Fruit fly (Drosophila melanogaster) whole organism: ENCODE results near the gene CG12012.

ENCODE experiments used
- CG8478 ChIP-seq: fragments of >200 bp; optimal IDR thresholded peaks from 2 replicates; lab custom pipeline; 2018; ENCODE audit warnings: inconsistent platforms
- Dll ChIP-seq: fragments of >200 bp; optimal IDR thresholded peaks from 2 replicates; lab custom pipeline; 2017
- EcR ChIP-seq, 2 experiments: fragments of >200 bp; optimal IDR thresholded peaks; 2 replicates each; lab custom pipeline; 2017; ENCODE audit warnings: missing biosample characterization in 2 of 2, missing genetic modification characterization in 2 of 2, missing genetic modification reagents in 2 of 2
- pan ChIP-seq: fragments of >200 bp; optimal IDR thresholded peaks from 2 replicates; lab custom pipeline; 2017
- psq ChIP-seq: fragments of >200 bp; optimal IDR thresholded peaks from 2 replicates; lab custom pipeline; 2017
- usp ChIP-seq: fragments of >200 bp; optimal IDR thresholded peaks from 2 replicates; lab custom pipeline; 2017; ENCODE audit warnings: missing biosample characterization, missing genetic modification characterization, mixed read lengths

CG12012 gene

dm6 chr3L:3387619-3388018 lies 11.1 kb downstream of the CG12012 start:
- TF ChIP-seq pan (lab: Kevin White, UChicago), result no peak
- TF ChIP-seq CG8478 (lab: Kevin White, UChicago), result no peak
- TF ChIP-seq Dll (lab: Kevin White, UChicago), result no peak

dm6 chr3L:3388708-3389665 lies 12.4 kb downstream of the CG12012 start:
- TF ChIP-seq Dll (lab: Kevin White, UChicago), result no peak
- TF ChIP-seq psq (lab: Kevin White, UChicago), result no peak
- TF ChIP-seq EcR (GFP tag; optimal IDR thresholded peaks at IDR 0.05; lab: Kevin White, UChicago), result no peak
- TF ChIP-seq CG8478 (lab: Kevin White, UChicago), result no peak
- TF ChIP-seq usp, result no peak
- TF ChIP-seq pan (lab: Kevin White, UChicago), result no peak

DNA sequence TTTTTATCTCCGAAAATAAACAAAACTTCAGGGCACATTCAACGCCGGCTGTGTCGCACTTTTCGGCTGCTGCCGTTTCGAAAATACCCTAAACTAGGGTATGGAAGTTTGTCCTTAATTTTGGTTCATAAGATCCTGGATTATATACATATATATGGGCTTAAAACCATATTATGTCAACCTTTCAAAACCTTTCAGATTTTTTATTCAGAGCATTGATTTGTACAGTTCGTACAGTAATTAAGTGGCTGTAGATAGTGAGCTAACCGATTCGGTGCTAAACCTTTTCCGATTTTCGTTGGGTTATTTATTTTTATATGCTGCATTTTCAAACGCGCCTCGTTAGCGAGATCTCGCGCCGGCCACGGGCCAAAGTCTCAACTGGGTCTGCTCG lies 13.1 kb downstream of the CG12012 start:
- TF ChIP-seq pan (lab: Kevin White, UChicago), result no peak
- no peak for TF ChIP-seq Dll (lab: Kevin White, UChicago)
- TF ChIP-seq CG8478 (lab: Kevin White, UChicago), result no peak
- TF ChIP-seq psq (lab: Kevin White, UChicago), result no peak
- TF ChIP-seq usp, result no peak
- TF ChIP-seq EcR (GFP tag; optimal IDR thresholded peaks at IDR 0.05; lab: Kevin White, UChicago), result no peak

DNA sequence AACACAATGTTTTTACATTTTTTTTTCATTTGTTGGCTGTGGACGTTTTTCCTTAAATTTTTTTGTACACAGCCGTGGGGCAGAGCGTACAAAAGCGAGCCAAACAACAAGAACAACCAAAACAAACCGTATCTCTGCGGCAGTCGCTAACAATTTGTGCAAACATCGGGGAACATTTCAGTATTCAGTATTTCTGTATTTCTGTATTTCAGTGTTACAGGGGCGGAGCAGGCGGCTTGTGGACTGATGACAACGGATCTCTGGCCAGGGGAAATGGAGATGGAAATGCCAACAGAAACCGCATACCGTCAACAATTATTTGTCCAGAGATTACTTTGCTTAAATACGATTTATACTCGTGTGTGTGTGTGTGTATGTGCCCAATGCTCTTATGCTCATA lies 14.0 kb downstream of the CG12012 start:
- no peak for TF ChIP-seq CG8478 (lab: Kevin White, UChicago)
- TF ChIP-seq psq (lab: Kevin White, UChicago), result no peak
- TF ChIP-seq pan (lab: Kevin White, UChicago), result no peak
- no peak for TF ChIP-seq Dll (lab: Kevin White, UChicago)
- no peak for TF ChIP-seq usp
- TF ChIP-seq EcR (GFP tag; optimal IDR thresholded peaks at IDR 0.05; lab: Kevin White, UChicago), result no peak

DNA sequence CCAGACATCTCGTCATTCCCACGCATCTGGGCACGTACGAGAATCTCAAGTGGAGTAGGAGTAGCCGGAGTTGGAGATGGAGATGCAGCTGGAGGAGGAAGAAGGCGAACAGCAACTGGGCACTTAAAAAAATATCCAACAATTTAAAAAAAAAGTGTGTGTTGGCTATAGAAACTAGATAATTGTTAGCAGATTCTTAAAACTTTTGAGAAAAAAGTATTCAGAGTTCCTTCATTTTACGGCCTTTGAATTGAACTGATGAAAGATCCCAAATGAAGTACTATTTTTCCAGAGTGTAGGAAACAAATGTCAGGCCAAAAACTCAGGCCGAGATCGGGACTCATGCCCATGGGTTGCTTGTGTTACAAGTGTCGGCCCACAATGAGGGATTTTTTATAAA lies 15.3 kb downstream of the CG12012 start:
- TF ChIP-seq CG8478 (lab: Kevin White, UChicago), result no peak
- no peak for TF ChIP-seq psq (lab: Kevin White, UChicago)
- no peak for TF ChIP-seq EcR (GFP tag; optimal IDR thresholded peaks at IDR 0.05; lab: Kevin White, UChicago)
- TF ChIP-seq Dll (lab: Kevin White, UChicago), result no peak
- no peak for TF ChIP-seq pan (lab: Kevin White, UChicago)
- TF ChIP-seq usp, result no peak

DNA sequence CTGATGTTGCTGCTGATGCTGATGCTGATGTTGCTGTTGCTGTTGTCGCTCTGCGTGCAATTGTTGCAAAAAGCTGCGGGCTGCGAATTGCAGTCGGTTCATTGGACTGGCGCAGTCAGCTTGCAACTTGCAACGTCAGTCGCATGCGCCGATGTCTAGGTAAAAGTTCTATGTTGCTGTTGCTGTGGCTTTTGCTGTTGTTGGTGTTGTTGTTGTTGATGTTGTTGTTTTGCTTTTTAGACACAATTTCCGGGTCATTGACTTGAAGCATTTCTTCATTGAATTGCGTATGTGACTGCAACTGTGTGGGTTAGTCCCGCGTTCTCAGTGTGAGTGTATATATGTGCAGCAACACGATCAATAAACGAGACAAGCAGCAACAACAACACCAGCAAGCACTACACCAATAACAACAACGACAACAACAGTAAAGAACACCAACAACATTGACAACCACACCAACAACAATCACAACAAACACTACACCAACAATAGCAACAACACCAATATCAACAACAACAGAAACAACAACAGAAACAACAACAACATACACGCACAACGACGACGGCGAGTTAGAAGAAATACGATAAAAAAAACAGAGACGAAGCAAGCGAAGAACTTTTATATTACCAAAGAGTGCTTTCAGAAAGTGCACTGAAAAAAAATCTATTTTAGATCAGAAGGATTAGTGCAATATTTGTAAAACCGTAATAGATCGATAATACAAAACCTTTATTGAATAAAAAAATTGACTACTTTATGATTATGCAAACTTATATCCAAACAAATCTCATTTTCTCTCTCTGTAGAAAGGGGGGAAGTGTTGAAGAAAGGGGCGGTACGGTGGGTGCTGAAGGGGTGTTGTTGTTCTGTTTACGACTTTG lies 17.6 kb downstream of the CG12012 start:
- TF ChIP-seq EcR (GFP tag; optimal IDR thresholded peaks at IDR 0.05; lab: Kevin White, UChicago), result peak in 1 of 2 experiments; percentile 94
- no peak for TF ChIP-seq Dll (lab: Kevin White, UChicago)
- TF ChIP-seq psq (lab: Kevin White, UChicago), result no peak
- no peak for TF ChIP-seq CG8478 (lab: Kevin White, UChicago)

DNA sequence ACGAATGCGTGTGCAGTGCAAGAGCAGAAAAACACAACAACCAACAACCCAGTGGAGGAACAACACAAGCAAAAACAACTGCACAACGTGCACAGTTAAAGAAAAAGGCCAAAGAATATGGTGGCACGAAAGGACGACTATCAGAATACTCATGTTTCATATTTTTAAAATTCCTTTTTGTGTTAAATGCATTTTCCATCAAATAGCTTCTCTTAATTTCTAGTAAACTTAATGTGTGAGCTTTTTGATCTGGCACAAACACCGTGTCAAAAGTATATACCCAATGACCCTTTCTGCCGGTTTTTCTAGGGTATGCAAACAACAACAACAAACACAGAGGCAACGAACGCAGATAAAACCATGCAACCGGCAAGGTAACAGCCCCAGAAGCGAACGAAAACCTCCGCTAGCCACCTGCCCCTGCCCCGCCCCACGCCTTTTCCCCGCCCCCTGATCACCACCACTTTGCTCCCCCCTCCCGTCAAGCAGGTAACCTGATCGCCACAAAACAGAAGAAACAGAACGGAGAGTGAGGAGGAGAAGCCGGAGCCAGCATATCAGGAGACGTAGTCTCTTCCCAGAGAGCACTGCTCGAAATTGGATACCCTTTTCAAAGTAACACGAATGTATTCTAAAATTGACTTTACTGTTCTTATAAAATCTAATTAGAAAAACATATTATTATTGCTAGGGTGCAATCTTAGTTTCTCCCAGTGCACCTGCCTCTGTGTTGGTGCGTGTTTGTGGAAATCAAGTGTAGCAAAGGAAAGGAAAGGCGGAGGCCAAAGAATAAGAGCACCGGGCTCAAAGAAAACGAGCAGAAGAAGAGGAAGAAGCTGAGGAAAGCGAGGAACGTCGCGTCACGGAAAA lies 18.5 kb downstream of the CG12012 start:
- TF ChIP-seq CG8478 (lab: Kevin White, UChicago) (no peak), usp (no peak), Dll (lab: Kevin White, UChicago) (no peak), pan (lab: Kevin White, UChicago) (peak; percentile 95), psq (lab: Kevin White, UChicago) (no peak), EcR (GFP tag; optimal IDR thresholded peaks at IDR 0.05; lab: Kevin White, UChicago) (peak in 1 of 2 experiments; percentile 62)

DNA sequence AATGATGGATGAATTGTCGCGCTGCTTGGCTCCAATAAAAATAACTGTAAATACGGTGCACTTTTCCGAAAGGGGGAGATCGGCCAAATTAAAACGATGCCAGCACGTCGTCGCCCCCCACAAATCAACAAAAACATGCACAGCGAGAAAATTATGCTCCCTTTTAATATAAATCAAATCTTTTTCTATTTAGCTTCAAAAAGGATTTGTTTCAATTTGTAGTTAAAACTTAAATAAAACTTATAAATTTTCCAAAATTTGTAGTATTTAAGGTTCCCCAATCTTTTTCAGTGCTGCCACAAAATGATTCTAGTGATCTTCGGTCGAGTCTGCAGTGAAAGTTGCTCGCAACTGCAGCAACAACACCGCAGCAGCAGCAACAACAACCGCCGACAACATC lies 19.5 kb downstream of the CG12012 start:
- TF ChIP-seq EcR (GFP tag; optimal IDR thresholded peaks at IDR 0.05; lab: Kevin White, UChicago), result no peak
- TF ChIP-seq pan (lab: Kevin White, UChicago), result no peak
- TF ChIP-seq usp, result no peak
- no peak for TF ChIP-seq CG8478 (lab: Kevin White, UChicago)
- no peak for TF ChIP-seq psq (lab: Kevin White, UChicago)
- TF ChIP-seq Dll (lab: Kevin White, UChicago), result no peak

- TF ChIP-seq CG8478 (lab: Kevin White, UChicago), result no peak
- no peak for TF ChIP-seq EcR (GFP tag; optimal IDR thresholded peaks at IDR 0.05; lab: Kevin White, UChicago)
- TF ChIP-seq Dll (lab: Kevin White, UChicago), result no peak
- TF ChIP-seq pan (lab: Kevin White, UChicago), result no peak
- no peak for TF ChIP-seq usp
- no peak for TF ChIP-seq psq (lab: Kevin White, UChicago)
Measured at dm6 chr3L:3397309-3397821, 20.8 kb downstream of the CG12012 start.

- TF ChIP-seq psq (lab: Kevin White, UChicago), result no peak
- no peak for TF ChIP-seq Dll (lab: Kevin White, UChicago)
- TF ChIP-seq pan (lab: Kevin White, UChicago), result no peak
- no peak for TF ChIP-seq EcR (GFP tag; optimal IDR thresholded peaks at IDR 0.05; lab: Kevin White, UChicago)
- TF ChIP-seq CG8478 (lab: Kevin White, UChicago), result no peak
- no peak for TF ChIP-seq usp
Measured at dm6 chr3L:3397849-3398248, 21.3 kb downstream of the CG12012 start.
